Worm (Caenorhabditis elegans): ENCODE measurements around the gene cyp-32A1.

Gene cyp-32A1

DNA sequence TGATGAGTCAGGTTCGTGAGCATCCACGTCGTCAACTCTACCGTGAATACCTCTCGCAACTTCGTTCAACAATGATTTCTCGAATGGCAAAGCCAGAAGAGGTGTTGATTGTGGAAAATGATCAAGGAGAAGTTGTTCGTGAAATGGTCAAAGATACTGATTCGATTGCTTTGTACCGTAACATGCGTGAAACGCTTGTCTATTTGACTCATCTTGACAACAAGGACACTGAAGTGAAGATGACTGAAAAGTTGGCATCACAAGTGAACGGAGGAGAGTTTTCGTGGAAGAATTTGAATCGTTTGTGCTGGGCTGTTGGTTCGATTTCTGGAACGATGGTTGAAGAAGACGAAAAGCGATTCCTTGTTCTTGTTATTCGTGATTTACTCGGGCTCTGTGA lies 25.0 kb downstream of the cyp-32A1 start:
- TF ChIP-seq hrde-1 (tag; optimal IDR thresholded peaks at IDR 0.05; ENCODE audit: borderline replicate concordance) (no peak), F22D6.2 (tag; optimal IDR thresholded peaks at IDR 0.05) (no peak), tlf-1 (GFP tag; optimal IDR thresholded peaks at IDR 0.05) (no peak), somi-1 (GFP tag; optimal IDR thresholded peaks at IDR 0.05) (no peak), madf-8 (GFP tag; conservative IDR thresholded peaks at IDR 0.05) (no peak), dox-1 (GFP tag; IDR thresholded peaks at IDR 0.05) (no peak), tbx-9 (tag; optimal IDR thresholded peaks at IDR 0.05; ENCODE audit: borderline replicate concordance) (no peak), lir-1 (GFP tag; conservative IDR thresholded peaks at IDR 0.05) (no peak), tbp1 (GFP tag; optimal IDR thresholded peaks at IDR 0.05) (no peak), ceh-40 (GFP tag; IDR thresholded peaks at IDR 0.05) (no peak)

- TF ChIP-seq madf-3 (GFP tag; IDR thresholded peaks at IDR 0.05) (no peak), madf-6 (GFP tag; IDR thresholded peaks at IDR 0.05) (0 out of 2 replicates have a peak, but pooled peaks have one; percentile 15)
These were observed 26.8 kb downstream of the cyp-32A1 start for ce11 chrV:7808444-7808843.

- TF ChIP-seq lin-26 (GFP tag; IDR thresholded peaks at IDR 0.05) (0 out of 2 replicates have a peak, but pooled peaks have one; percentile 20), attf-5 (GFP tag; optimal IDR thresholded peaks at IDR 0.05) (peak; percentile 6), C06A6.2 (GFP tag; conservative IDR thresholded peaks at IDR 0.05) (no peak), him-1 (tag; optimal IDR thresholded peaks at IDR 0.05) (no peak), nhr-80 (tag; optimal IDR thresholded peaks at IDR 0.05) (peak; percentile 63), cebp-1 (GFP tag; IDR thresholded peaks at IDR 0.05) (no peak), cebp-1 (tag; optimal IDR thresholded peaks at IDR 0.05) (peak; percentile 4)
These were observed 28.0 kb downstream of the cyp-32A1 start, which contains the start of gene ZK742.3 for ce11 chrV:7809320-7810256. Gene ZK742.3 (minus strand): TSS chrV:7809912.

ce11 chrV:7810591-7810990 lies 29.0 kb downstream of the cyp-32A1 start:
- TF ChIP-seq mes-4 (tag; optimal IDR thresholded peaks at IDR 0.05) (no peak), Y67H2A.10 (GFP tag; conservative IDR thresholded peaks at IDR 0.05) (no peak), lir-1 (GFP tag; conservative IDR thresholded peaks at IDR 0.05) (no peak), aptf-2 (GFP tag; conservative IDR thresholded peaks at IDR 0.05) (no peak), ztf-28 (GFP tag; IDR thresholded peaks at IDR 0.05) (no peak), F37B4.10 (GFP tag; IDR thresholded peaks at IDR 0.05) (no peak), nfya-1 (tag; optimal IDR thresholded peaks at IDR 0.05; ENCODE audit: borderline replicate concordance, insufficient read depth) (no peak), D2030.7 (GFP tag; IDR thresholded peaks at IDR 0.05) (no peak), rpc-1 (optimal IDR thresholded peaks at IDR 0.05) (no peak), rpc-1 (tag; optimal IDR thresholded peaks at IDR 0.05) (no peak), Y95B8A.8 (GFP tag; IDR thresholded peaks at IDR 0.05) (no peak), ccch-3 (GFP tag; optimal IDR thresholded peaks at IDR 0.05) (no peak), hlh-12 (tag; optimal IDR thresholded peaks at IDR 0.05) (no peak), ama-1 (optimal IDR thresholded peaks at IDR 0.05) (no peak), ama-1 (GFP tag; optimal IDR thresholded peaks at IDR 0.05) (no peak), bed-1 (GFP tag; IDR thresholded peaks at IDR 0.05) (no peak), dpl-1 (GFP tag; optimal IDR thresholded peaks at IDR 0.05) (no peak), F23B12.7 (tag; optimal IDR thresholded peaks at IDR 0.05; ENCODE audit: insufficient read depth) (no peak), tbx-9 (tag; optimal IDR thresholded peaks at IDR 0.05; ENCODE audit: borderline replicate concordance) (no peak), ceh-58 (GFP tag; IDR thresholded peaks at IDR 0.05) (no peak), tlf-1 (GFP tag; optimal IDR thresholded peaks at IDR 0.05) (no peak), xnd-1 (tag; optimal IDR thresholded peaks at IDR 0.05) (no peak)

Measured in whole organism, young adult.